Fruit fly (Drosophila melanogaster): ENCODE results near the gene Dnali1.

The Dnali1 gene

DNA sequence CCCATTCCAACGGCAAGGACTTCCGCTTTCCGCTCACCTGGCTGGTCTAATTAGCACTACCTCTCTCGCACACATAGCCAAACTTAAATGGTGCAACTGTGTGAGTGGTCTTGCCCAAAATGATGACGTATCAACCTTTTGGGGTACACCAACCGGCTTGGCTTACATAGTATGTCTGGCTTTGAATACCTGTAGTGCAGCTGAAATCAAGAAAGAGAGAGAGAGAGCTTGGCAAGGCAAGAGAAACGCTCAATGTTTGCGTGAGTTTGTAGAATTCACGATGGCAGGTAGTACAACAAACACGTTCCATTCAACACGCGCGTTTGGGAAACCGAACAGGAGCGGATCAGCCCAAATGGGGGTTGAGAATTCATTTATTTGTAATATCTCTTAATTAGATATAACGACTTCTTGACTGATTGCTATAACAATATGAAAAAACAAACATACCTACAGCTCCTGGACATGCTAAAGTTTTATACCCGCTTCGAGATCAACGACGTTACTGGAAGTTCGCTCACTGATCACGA is 5.0 kb downstream of the Dnali1 start (continued):
- TF ChIP-seq kni (GFP tag; optimal IDR thresholded peaks at IDR 0.05) = peak; percentile 88
- TF ChIP-seq Poxn (GFP tag; IDR thresholded peaks at IDR 0.05) = no peak
- TF ChIP-seq CG13287 (GFP tag; IDR thresholded peaks at IDR 0.05; ENCODE audit: partially characterized antibody) = peak; percentile 63
- peak; percentile 20; the same call in 1 of the 3 replicates for TF ChIP-seq CG34224 (GFP tag; IDR thresholded peaks at IDR 0.05; ENCODE audit: partially characterized antibody)
- TF ChIP-seq kah (GFP tag; optimal IDR thresholded peaks at IDR 0.05) = no peak
- peak; percentile 26 for TF ChIP-seq dmrt11E (tag; optimal IDR thresholded peaks at IDR 0.05)
- peak; percentile 9 for TF ChIP-seq CoRest (tag; optimal IDR thresholded peaks at IDR 0.05)
- no peak for TF ChIP-seq CG7271 (tag; optimal IDR thresholded peaks at IDR 0.05)
- no peak for TF ChIP-seq Nf-YB (GFP tag; optimal IDR thresholded peaks at IDR 0.05)
- TF ChIP-seq CG2712 (tag; optimal IDR thresholded peaks at IDR 0.05) = no peak
- TF ChIP-seq dysf (GFP tag; IDR thresholded peaks at IDR 0.05) = 0 out of 3 replicates have a peak, but pooled peaks have one; percentile 28
- peak; percentile 49 for TF ChIP-seq Scr (GFP tag; IDR thresholded peaks at IDR 0.05; ENCODE audit: partially characterized antibody)
- 0 out of 2 replicates have a peak, but pooled peaks have one; percentile 24 for TF ChIP-seq CG17328 (GFP tag; IDR thresholded peaks at IDR 0.05)
- peak; percentile 68 for TF ChIP-seq Vsx1 (GFP tag; optimal IDR thresholded peaks at IDR 0.05)
- peak; percentile 45; the same call in 1 of the 2 replicates for TF ChIP-seq Drgx (GFP tag; IDR thresholded peaks at IDR 0.05)
- TF ChIP-seq CG5245 (GFP tag; optimal IDR thresholded peaks at IDR 0.05) = no peak
- TF ChIP-seq sug (tag; optimal IDR thresholded peaks at IDR 0.05) = no peak
- TF ChIP-seq bab2 (GFP tag; optimal IDR thresholded peaks at IDR 0.05) = peak; percentile 16
- no peak for TF ChIP-seq vfl (GFP tag; optimal IDR thresholded peaks at IDR 0.05)
- TF ChIP-seq Bgb (GFP tag; IDR thresholded peaks at IDR 0.05; ENCODE audit: partially characterized antibody) = peak; percentile 52
- no peak for TF ChIP-seq CG4707 (GFP tag; optimal IDR thresholded peaks at IDR 0.05)
- no peak for TF ChIP-seq CG18011 (GFP tag; optimal IDR thresholded peaks at IDR 0.05)
- TF ChIP-seq z (GFP tag; IDR thresholded peaks at IDR 0.05) = 0 out of 3 replicates have a peak, but pooled peaks have one; percentile 25
- no peak for TF ChIP-seq so (GFP tag; IDR thresholded peaks at IDR 0.05)
- peak; percentile 41 for TF ChIP-seq dm (GFP tag; optimal IDR thresholded peaks at IDR 0.05)
- TF ChIP-seq D19B (GFP tag; optimal IDR thresholded peaks at IDR 0.05) = no peak
- no peak for TF ChIP-seq Oaz (GFP tag; IDR thresholded peaks at IDR 0.05)
- no peak for TF ChIP-seq Aef1 (GFP tag; IDR thresholded peaks at IDR 0.05)

DNA sequence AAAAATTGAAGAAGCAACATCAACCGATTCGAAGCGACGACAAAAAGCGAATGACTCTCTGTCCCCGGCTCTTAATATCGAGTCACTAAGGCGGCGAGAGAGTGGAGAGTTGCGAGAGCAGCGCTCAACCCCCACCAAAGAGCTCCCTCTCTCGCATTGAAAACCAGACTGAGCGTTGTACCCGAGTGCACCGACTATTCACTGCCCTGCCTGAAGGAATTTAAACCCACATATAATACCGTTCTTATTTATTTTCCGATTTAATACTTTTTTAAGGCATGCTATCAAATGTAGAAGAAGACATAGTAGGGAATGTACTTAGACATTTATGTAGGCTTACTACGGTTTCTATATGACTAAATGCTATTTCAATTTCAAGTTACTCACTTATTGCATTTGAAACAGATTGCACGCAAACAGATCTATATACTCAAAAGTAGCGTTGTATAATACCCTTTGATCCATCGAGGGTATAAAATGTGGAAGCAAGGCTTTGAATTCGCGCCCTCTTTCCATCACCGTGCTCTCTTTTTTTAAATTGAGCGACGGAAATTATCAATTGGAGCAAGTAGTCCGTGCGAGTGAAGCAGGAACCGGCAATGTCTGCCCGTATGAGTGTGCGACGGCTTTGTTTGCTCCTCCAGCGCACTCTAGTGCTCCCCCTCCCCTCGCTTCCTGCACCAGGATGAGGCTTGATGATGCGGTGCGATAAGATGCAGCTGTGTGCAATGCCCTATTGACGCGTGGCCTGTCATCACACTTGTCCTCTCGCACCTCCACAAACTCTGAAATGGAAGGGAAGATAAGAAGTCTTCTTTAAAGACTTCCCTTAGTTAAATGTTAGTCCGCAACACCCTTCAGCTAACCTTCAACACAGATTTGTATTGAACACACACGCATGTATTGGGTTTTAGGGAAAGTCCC is 5.7 kb downstream of the Dnali1 start, which contains the start of gene mthl5:
mthl5 (minus strand) TSS at position 55 of the 924 bp plus-strand sequence.
- TF ChIP-seq trh (GFP tag; optimal IDR thresholded peaks at IDR 0.05) (peak; percentile 72), gfzf (GFP tag; optimal IDR thresholded peaks at IDR 0.05) (no peak), CG13123 (GFP tag; optimal IDR thresholded peaks at IDR 0.05) (no peak), CG12219 (GFP tag; optimal IDR thresholded peaks at IDR 0.05) (peak; percentile 75), ato (GFP tag; IDR thresholded peaks at IDR 0.05; ENCODE audit: partially characterized antibody) (no peak), Mrtf (GFP tag; IDR thresholded peaks at IDR 0.05) (peak; percentile 49; the same call in 2 of the 3 replicates), Dek (tag; optimal IDR thresholded peaks at IDR 0.05) (peak; percentile 40), tna (GFP tag; IDR thresholded peaks at IDR 0.05; ENCODE audit: partially characterized antibody) (no peak), Hr3 (GFP tag; optimal IDR thresholded peaks at IDR 0.05) (peak; percentile 81), lmd (GFP tag; IDR thresholded peaks at IDR 0.05) (peak; percentile 82), CG6689 (GFP tag; IDR thresholded peaks at IDR 0.05) (peak; percentile 79), CG5245 (GFP tag; optimal IDR thresholded peaks at IDR 0.05) (peak; percentile 68), Gug (GFP tag; IDR thresholded peaks at IDR 0.05) (peak; percentile 80), vnd (GFP tag; IDR thresholded peaks at IDR 0.05; ENCODE audit: partially characterized antibody) (no peak), CG42726 (GFP tag; IDR thresholded peaks at IDR 0.05; ENCODE audit: partially characterized antibody) (no peak), sima (GFP tag; optimal IDR thresholded peaks at IDR 0.05) (no peak), Ets65A (GFP tag) (peak; percentile 95), emc (GFP tag; optimal IDR thresholded peaks at IDR 0.05) (peak; percentile 32), CG8924 (tag; optimal IDR thresholded peaks at IDR 0.05) (peak; percentile 85), CG1603 (tag; optimal IDR thresholded peaks at IDR 0.05) (peak; percentile 89), CG4360 (GFP tag; IDR thresholded peaks at IDR 0.05) (0 out of 2 replicates have a peak, but pooled peaks have one; percentile 17)

Measured in whole organism, embryonic.